1 worm cellular context compared by ENCODE assay signal in the genomic region with DNA sequence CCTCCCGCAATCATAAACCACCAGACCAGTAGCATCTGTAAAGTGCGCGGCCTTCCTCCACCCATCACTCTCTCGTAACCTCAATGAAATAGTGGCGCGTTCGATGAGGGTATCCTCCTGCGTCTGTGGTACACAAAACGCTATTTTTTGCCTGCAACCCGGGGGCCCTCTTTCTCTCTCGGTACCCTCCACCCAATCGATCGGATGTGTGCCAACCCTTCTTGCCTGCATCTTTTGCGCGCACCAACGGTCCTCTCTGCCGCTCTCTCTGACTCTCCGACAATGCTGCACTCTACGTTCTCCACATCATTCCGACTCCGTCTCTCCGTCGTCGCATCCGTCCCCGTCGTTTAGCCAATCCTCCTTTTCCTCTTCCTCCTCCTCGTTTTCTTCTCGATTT.
TF ChIP-seq lines count a peak whose summit lies in the region.

No protein-coding gene starts in this region.

TF ChIP-seq in whole organism, L1 larva, 84 proteins besides CTCF, POLR2A, EP300 and RAD21 (continued from another document):
- TF ChIP-seq nhr-71 (tag; optimal IDR thresholded peaks at IDR 0.05; lab: Kevin White, UChicago) (peak; percentile 84), fos-1 (tag; optimal IDR thresholded peaks at IDR 0.05; lab: Kevin White, UChicago) (peak; percentile 45), nhr-90 (tag; optimal IDR thresholded peaks at IDR 0.05; lab: Kevin White, UChicago; ENCODE audit: poor library complexity) (peak; percentile 56)
